Fruit fly (Drosophila melanogaster) S2 (cell line): ENCODE data around the gene CG17121.

Experiments used
- CG8478 ChIP-seq: fragments of >200 bp; optimal IDR thresholded peaks from 2 replicates; lab custom pipeline; 2018
- CTCF ChIP-seq, 2 experiments: fragments of >200 bp; optimal IDR thresholded peaks; 2 replicates each; lab custom pipeline; 2018

dm6 chr3R:23009480-23010115 lies 38.4 kb downstream of the CG17121 start:
- TF ChIP-seq CG8478 (lab: Kevin White, UChicago) (no peak), CTCF (optimal IDR thresholded peaks at IDR 0.05; lab: Kevin White, UChicago) (no peak)
